Fruit fly (Drosophila melanogaster): Measurements from ENCODE around the gene Josd.
A peak's percentile ranks its signal among the peaks of the same experiment; 100 is the strongest.

The Josd gene

dm6 chrX:6260900-6261299 lies at the start of gene Josd:
Josd (plus strand) TSS chrX:6261169.
- no peak for TF ChIP-seq CG4424 (GFP tag; optimal IDR thresholded peaks at IDR 0.05)
- TF ChIP-seq Atf6 (GFP tag; IDR thresholded peaks at IDR 0.05), result no peak
- no peak for TF ChIP-seq zfh2 (GFP tag; optimal IDR thresholded peaks at IDR 0.05)
- TF ChIP-seq CG14860 (GFP tag; IDR thresholded peaks at IDR 0.05; ENCODE audit: partially characterized antibody), result peak; percentile 69
- no peak for TF ChIP-seq ase (GFP tag; IDR thresholded peaks at IDR 0.05)
- TF ChIP-seq inv (GFP tag; IDR thresholded peaks at IDR 0.05; ENCODE audit: partially characterized antibody), result peak; percentile 76
- no peak for TF ChIP-seq ewg (GFP tag; optimal IDR thresholded peaks at IDR 0.05)
- no peak for TF ChIP-seq eve (GFP tag; optimal IDR thresholded peaks at IDR 0.05)
- TF ChIP-seq caup (GFP tag; optimal IDR thresholded peaks at IDR 0.05; ENCODE audit: severe bottlenecking), result no peak
- peak; percentile 16 for TF ChIP-seq CG11504 (tag; optimal IDR thresholded peaks at IDR 0.05)
- no peak for TF ChIP-seq CG14014 (GFP tag; IDR thresholded peaks at IDR 0.05)
- no peak for TF ChIP-seq slou (GFP tag; optimal IDR thresholded peaks at IDR 0.05)
- no peak for TF ChIP-seq CG12299 (tag; optimal IDR thresholded peaks at IDR 0.05)
- TF ChIP-seq trem (tag; optimal IDR thresholded peaks at IDR 0.05), result peak; percentile 6
- TF ChIP-seq CG10959 (GFP tag; IDR thresholded peaks at IDR 0.05), result no peak
- no peak for TF ChIP-seq Chrac-16 (GFP tag; optimal IDR thresholded peaks at IDR 0.05)
- TF ChIP-seq sens (GFP tag), result peak; percentile 16
- TF ChIP-seq E2f1 (GFP tag; IDR thresholded peaks at IDR 0.05), result no peak
- peak; percentile 87 for TF ChIP-seq Dll (GFP tag; IDR thresholded peaks at IDR 0.05; ENCODE audit: partially characterized antibody)
- TF ChIP-seq chinmo (GFP tag; IDR thresholded peaks at IDR 0.05; ENCODE audit: partially characterized antibody), result peak; percentile 70; the same call in 1 of the 4 replicates
- TF ChIP-seq nerfin-2 (GFP tag; IDR thresholded peaks at IDR 0.05; ENCODE audit: partially characterized antibody), result peak; percentile 66
- no peak for TF ChIP-seq ap (GFP tag; IDR thresholded peaks at IDR 0.05)
- peak; percentile 86 for TF ChIP-seq Scr (GFP tag; IDR thresholded peaks at IDR 0.05; ENCODE audit: partially characterized antibody)
- no peak for TF ChIP-seq oc (tag; optimal IDR thresholded peaks at IDR 0.05)
- no peak for TF ChIP-seq yki (optimal IDR thresholded peaks at IDR 0.05)
- no peak for TF ChIP-seq vfl (GFP tag; optimal IDR thresholded peaks at IDR 0.05)
- TF ChIP-seq Myb (GFP tag; optimal IDR thresholded peaks at IDR 0.05), result peak; percentile 75
- no peak for TF ChIP-seq CG9876 (GFP tag; optimal IDR thresholded peaks at IDR 0.05)
- TF ChIP-seq CG31388 (GFP tag; optimal IDR thresholded peaks at IDR 0.05), result no peak
- peak; percentile 8 for TF ChIP-seq Nf-YC (tag; optimal IDR thresholded peaks at IDR 0.05)
- TF ChIP-seq Jarid2 (GFP tag; optimal IDR thresholded peaks at IDR 0.05), result no peak
- no peak for TF ChIP-seq CG1024 (GFP tag; IDR thresholded peaks at IDR 0.05)
- TF ChIP-seq CG15696 (tag; optimal IDR thresholded peaks at IDR 0.05), result no peak
- no peak for TF ChIP-seq CG18599 (GFP tag; optimal IDR thresholded peaks at IDR 0.05)
- TF ChIP-seq CG10654 (GFP tag; optimal IDR thresholded peaks at IDR 0.05), result no peak
- no peak for TF ChIP-seq CG12236 (GFP tag; optimal IDR thresholded peaks at IDR 0.05)
- no peak for TF ChIP-seq CG4282 (GFP tag; optimal IDR thresholded peaks at IDR 0.05)
- peak; percentile 50 for TF ChIP-seq Rfx (GFP tag; IDR thresholded peaks at IDR 0.05)
- peak; percentile 85 for TF ChIP-seq CG34224 (GFP tag; IDR thresholded peaks at IDR 0.05; ENCODE audit: partially characterized antibody)
- peak; percentile 7 for TF ChIP-seq CG30020 (tag; optimal IDR thresholded peaks at IDR 0.05)
- TF ChIP-seq Vsx1 (GFP tag; optimal IDR thresholded peaks at IDR 0.05), result no peak
- TF ChIP-seq CG14710 (tag; optimal IDR thresholded peaks at IDR 0.05), result peak; percentile 30
- TF ChIP-seq Doc2 (GFP tag; IDR thresholded peaks at IDR 0.05), result no peak
- peak; percentile 67; the same call in 1 of the 3 replicates for TF ChIP-seq mld (GFP tag; IDR thresholded peaks at IDR 0.05; ENCODE audit: partially characterized antibody)
- TF ChIP-seq usp (GFP tag; optimal IDR thresholded peaks at IDR 0.05), result no peak
- no peak for TF ChIP-seq CG4707 (GFP tag; optimal IDR thresholded peaks at IDR 0.05)
- peak; percentile 2 for TF ChIP-seq CG2712 (tag; optimal IDR thresholded peaks at IDR 0.05)
- no peak for TF ChIP-seq sr (GFP tag; IDR thresholded peaks at IDR 0.05)
- no peak for TF ChIP-seq HLH54F (GFP tag; optimal IDR thresholded peaks at IDR 0.05)
- no peak for TF ChIP-seq HmgD (GFP tag; optimal IDR thresholded peaks at IDR 0.05)
- no peak for TF ChIP-seq Ssrp (tag; optimal IDR thresholded peaks at IDR 0.05)
